Fruit fly (Drosophila melanogaster): ENCODE data around the gene CG17404.

CG17404 gene

dm6 chr3R:12221366-12221916 is 3.4 kb downstream of the CG17404 start, which contains the start of gene CG4860 (continued):
- TF ChIP-seq Camta (GFP tag; optimal IDR thresholded peaks at IDR 0.05): peak; percentile 82
- TF ChIP-seq CG15514 (GFP tag; optimal IDR thresholded peaks at IDR 0.05): peak; percentile 71
- TF ChIP-seq CG30403 (GFP tag; optimal IDR thresholded peaks at IDR 0.05): peak; percentile 95
- peak; percentile 25 for TF ChIP-seq Usf (GFP tag; optimal IDR thresholded peaks at IDR 0.05)
- peak; percentile 89 for TF ChIP-seq CG3281 (GFP tag; optimal IDR thresholded peaks at IDR 0.05)
- peak; percentile 92 for TF ChIP-seq Sox102F (GFP tag; optimal IDR thresholded peaks at IDR 0.05)
- peak; percentile 85 for TF ChIP-seq CG12744 (GFP tag; optimal IDR thresholded peaks at IDR 0.05)
- TF ChIP-seq Mrtf (GFP tag; IDR thresholded peaks at IDR 0.05): peak; percentile 74; the same call in 2 of the 3 replicates
- peak; percentile 81 for TF ChIP-seq odd (GFP tag; optimal IDR thresholded peaks at IDR 0.05)
- peak; percentile 71 for TF ChIP-seq corto (GFP tag; optimal IDR thresholded peaks at IDR 0.05)
- no peak for TF ChIP-seq sqz (GFP tag; optimal IDR thresholded peaks at IDR 0.05)
- TF ChIP-seq cad (GFP tag; optimal IDR thresholded peaks at IDR 0.05): no peak
- TF ChIP-seq ci (GFP tag; IDR thresholded peaks at IDR 0.05): peak; percentile 87
- TF ChIP-seq CG34224 (GFP tag; IDR thresholded peaks at IDR 0.05; ENCODE audit: partially characterized antibody): no peak
- no peak for TF ChIP-seq grn (GFP tag; optimal IDR thresholded peaks at IDR 0.05)
- TF ChIP-seq CG18599 (GFP tag; optimal IDR thresholded peaks at IDR 0.05): peak; percentile 89
- TF ChIP-seq CG11085 (GFP tag; IDR thresholded peaks at IDR 0.05): peak; percentile 72
- TF ChIP-seq Ravus (GFP tag; IDR thresholded peaks at IDR 0.05): peak; percentile 40
- peak; percentile 19 for TF ChIP-seq MESR4 (GFP tag; optimal IDR thresholded peaks at IDR 0.05)
- peak; percentile 49 for TF ChIP-seq CG4282 (GFP tag; optimal IDR thresholded peaks at IDR 0.05)
- no peak for TF ChIP-seq CG42726 (GFP tag; IDR thresholded peaks at IDR 0.05; ENCODE audit: partially characterized antibody)
- TF ChIP-seq CG9876 (GFP tag; optimal IDR thresholded peaks at IDR 0.05): peak; percentile 60
- TF ChIP-seq CG10274 (GFP tag; optimal IDR thresholded peaks at IDR 0.05): peak; percentile 66
- TF ChIP-seq lola (GFP tag; optimal IDR thresholded peaks at IDR 0.05): peak in 1 of 3 experiments; percentile 71
- peak; percentile 84 for TF ChIP-seq CG9215 (GFP tag; IDR thresholded peaks at IDR 0.05)
- peak; percentile 72 for TF ChIP-seq run (tag; optimal IDR thresholded peaks at IDR 0.05)
- no peak for TF ChIP-seq abd-A (tag; optimal IDR thresholded peaks at IDR 0.05)
- TF ChIP-seq ind (GFP tag; optimal IDR thresholded peaks at IDR 0.05): peak; percentile 87
- TF ChIP-seq ato (GFP tag; IDR thresholded peaks at IDR 0.05; ENCODE audit: partially characterized antibody): no peak
- TF ChIP-seq vfl (GFP tag; optimal IDR thresholded peaks at IDR 0.05): peak; percentile 85
- no peak for TF ChIP-seq tna (GFP tag; IDR thresholded peaks at IDR 0.05; ENCODE audit: partially characterized antibody)
- TF ChIP-seq klu (GFP tag; IDR thresholded peaks at IDR 0.05): peak; percentile 78
- no peak for TF ChIP-seq pfk (GFP tag; optimal IDR thresholded peaks at IDR 0.05)
- TF ChIP-seq vvl (GFP tag; IDR thresholded peaks at IDR 0.05): peak; percentile 91
- TF ChIP-seq stwl (tag; optimal IDR thresholded peaks at IDR 0.05): no peak
- TF ChIP-seq CG2202 (tag; optimal IDR thresholded peaks at IDR 0.05): peak; percentile 57
- TF ChIP-seq inv (GFP tag; IDR thresholded peaks at IDR 0.05; ENCODE audit: partially characterized antibody): no peak
- no peak for TF ChIP-seq Hey (tag; optimal IDR thresholded peaks at IDR 0.05)
- TF ChIP-seq H15 (GFP tag; IDR thresholded peaks at IDR 0.05): peak; percentile 84
- peak; percentile 46 for TF ChIP-seq CG11398 (GFP tag; optimal IDR thresholded peaks at IDR 0.05)
- TF ChIP-seq HLHmδ (GFP tag; optimal IDR thresholded peaks at IDR 0.05): no peak
- peak; percentile 85 for TF ChIP-seq Chrac-16 (GFP tag; optimal IDR thresholded peaks at IDR 0.05)
- no peak for TF ChIP-seq CG17568 (GFP tag; optimal IDR thresholded peaks at IDR 0.05)
- peak; percentile 94 for TF ChIP-seq Deaf1 (tag; optimal IDR thresholded peaks at IDR 0.05)
- peak; percentile 84 for TF ChIP-seq CG8944 (GFP tag; optimal IDR thresholded peaks at IDR 0.05)
- peak; percentile 81 for TF ChIP-seq salm (tag; optimal IDR thresholded peaks at IDR 0.05)
- TF ChIP-seq CG1602 (GFP tag; optimal IDR thresholded peaks at IDR 0.05): peak; percentile 80
- TF ChIP-seq dmrt11E (tag; optimal IDR thresholded peaks at IDR 0.05): no peak
- no peak for TF ChIP-seq CG6791 (GFP tag; IDR thresholded peaks at IDR 0.05; ENCODE audit: partially characterized antibody)
